Worm (Caenorhabditis elegans) whole organism, L2 larva: ENCODE measurements around the gene str-171.

Experiments
- Y55F3AM.14 ChIP-seq: fragments of 200-800 bp; sonication (Bioruptor generic); optimal IDR thresholded peaks from 2 replicates; lab custom pipeline; 2018; ENCODE audit warnings: mild to moderate bottlenecking, missing genetic modification characterization, missing compliant biosample characterization
- ama-1 ChIP-seq: fragments of 150-350 bp; optimal IDR thresholded peaks from 2 replicates; lab custom pipeline; 2018; ENCODE audit warnings: inconsistent platforms
- egl-27 ChIP-seq: sonication (generic microtip); optimal IDR thresholded peaks from 3 replicates; lab custom pipeline; 2017; ENCODE audit warnings: missing biosample characterization, missing genetic modification reagents, missing genetic modification characterization
- fos-1 ChIP-seq: fragments of 150-350 bp; optimal IDR thresholded peaks from 2 replicates; lab custom pipeline; 2014; ENCODE audit warnings: missing biosample characterization, missing genetic modification characterization
- lin-11 ChIP-seq: fragments of 150-350 bp; sonication (generic microtip); optimal IDR thresholded peaks from 2 replicates; lab custom pipeline; 2014; ENCODE audit warnings: missing biosample characterization, missing genetic modification characterization, inconsistent platforms, mixed read lengths
- lin-13 ChIP-seq: fragments of 150-350 bp; optimal IDR thresholded peaks from 2 replicates; lab custom pipeline; 2014; ENCODE audit warnings: missing biosample characterization, missing genetic modification reagents, missing genetic modification characterization
- lin-39 ChIP-seq: fragments of 150-350 bp; optimal IDR thresholded peaks from 2 replicates; lab custom pipeline; 2014; ENCODE audit warnings: missing biosample characterization, missing genetic modification reagents, missing genetic modification characterization
- mdl-1 ChIP-seq, 2 experiments: fragments of 150-350 bp in 1 of 2; sonication (generic microtip) in 1 of 2; optimal IDR thresholded peaks; 2 replicates each; lab custom pipeline; 2017; ENCODE audit warnings: missing biosample characterization in 2 of 2, missing genetic modification characterization in 2 of 2
- nhr-77 ChIP-seq: fragments of 150-350 bp; optimal IDR thresholded peaks from 2 replicates; lab custom pipeline; 2014; ENCODE audit warnings: missing biosample characterization, missing genetic modification characterization
- snpc-4 ChIP-seq: fragments of 150-350 bp; optimal IDR thresholded peaks from 2 replicates; lab custom pipeline; 2014; ENCODE audit warnings: missing biosample characterization, missing genetic modification characterization
- unc-62 ChIP-seq: fragments of 150-350 bp; optimal IDR thresholded peaks from 2 replicates; lab custom pipeline; 2014; ENCODE audit warnings: missing biosample characterization, missing genetic modification reagents, missing genetic modification characterization
- zag-1 ChIP-seq: fragments of 150-350 bp; optimal IDR thresholded peaks from 2 replicates; lab custom pipeline; 2014; ENCODE audit warnings: missing biosample characterization, missing genetic modification characterization

DNA sequence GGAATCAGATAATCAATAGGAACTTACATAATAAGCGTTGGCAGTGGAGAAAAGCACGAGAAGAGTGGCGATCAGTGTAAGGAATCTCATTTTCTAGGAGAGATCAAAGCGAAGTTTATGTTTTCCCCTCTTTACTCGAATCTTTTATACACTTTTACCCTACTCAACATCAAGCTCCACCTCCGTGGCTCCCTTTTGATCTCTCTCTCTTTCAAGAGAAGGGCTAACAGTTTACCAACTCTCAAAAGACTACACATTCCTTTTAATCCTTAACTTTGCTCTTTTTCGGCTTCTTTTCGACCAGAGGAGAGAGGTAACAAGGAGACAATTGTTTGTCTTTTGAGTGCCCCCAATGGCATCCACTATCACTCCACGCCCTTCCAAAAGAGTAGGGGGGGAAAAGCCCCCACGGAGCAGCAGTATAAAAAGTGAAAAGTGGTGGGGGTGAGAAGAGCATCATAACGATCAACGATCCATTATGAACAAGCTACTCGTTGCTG lies 45.1 kb downstream of the str-171 start, which contains the start of the genes C01G10.15 and C01G10.6:
- no peak for TF ChIP-seq egl-27
- TF ChIP-seq lin-11, result no peak
- no peak for TF ChIP-seq fos-1
- no peak for TF ChIP-seq mdl-1 (tag; optimal IDR thresholded peaks at IDR 0.05; lab: Kevin White, UChicago)
- no peak for TF ChIP-seq unc-62 (GFP tag; lab: Kevin White, UChicago)
- no peak for TF ChIP-seq zag-1
- no peak for TF ChIP-seq ama-1 (lab: Kevin White, UChicago)
- TF ChIP-seq snpc-4 (tag; lab: Kevin White, UChicago), result no peak
- no peak for TF ChIP-seq nhr-77
- TF ChIP-seq lin-13 (GFP tag; lab: Kevin White, UChicago), result no peak
- TF ChIP-seq lin-39 (tag; lab: Kevin White, UChicago), result no peak
- no peak for TF ChIP-seq Y55F3AM.14 (GFP tag; lab: Kevin White, UChicago)
